Worm (Caenorhabditis elegans): ENCODE measurements around the gene K02G10.5.

The K02G10.5 gene

ce11 chrX:4649097-4649496 lies 41.9 kb downstream of the K02G10.5 start, which contains the start of gene ent-5:
Gene ent-5 (minus strand): TSS chrX:4649197.
- TF ChIP-seq lin-11 (tag; optimal IDR thresholded peaks at IDR 0.05) (no peak), fkh-10 (GFP tag; optimal IDR thresholded peaks at IDR 0.05) (no peak), fkh-6 (tag; optimal IDR thresholded peaks at IDR 0.05) (no peak), unc-3 (GFP tag; conservative IDR thresholded peaks at IDR 0.05) (no peak), unc-3 (tag; optimal IDR thresholded peaks at IDR 0.05) (no peak), lim-6 (tag; optimal IDR thresholded peaks at IDR 0.05) (no peak), npax-4 (tag; optimal IDR thresholded peaks at IDR 0.05) (no peak), pax-1 (tag; optimal IDR thresholded peaks at IDR 0.05) (no peak), sox-4 (tag; optimal IDR thresholded peaks at IDR 0.05) (no peak), ceh-34 (tag; optimal IDR thresholded peaks at IDR 0.05) (no peak), nhr-11 (tag; optimal IDR thresholded peaks at IDR 0.05) (no peak), elt-2 (tag; optimal IDR thresholded peaks at IDR 0.05) (no peak), C38D4.7 (GFP tag; optimal IDR thresholded peaks at IDR 0.05) (no peak), ceh-6 (GFP tag; optimal IDR thresholded peaks at IDR 0.05) (no peak), pqm-1 (tag; optimal IDR thresholded peaks at IDR 0.05) (no peak), hlh-6 (tag; optimal IDR thresholded peaks at IDR 0.05) (no peak)

- TF ChIP-seq pqm-1 (tag; optimal IDR thresholded peaks at IDR 0.05) (no peak), pros-1 (tag; optimal IDR thresholded peaks at IDR 0.05) (no peak), unc-3 (GFP tag; conservative IDR thresholded peaks at IDR 0.05) (no peak), unc-3 (tag; optimal IDR thresholded peaks at IDR 0.05) (no peak), npax-4 (tag; optimal IDR thresholded peaks at IDR 0.05) (no peak), ceh-24 (tag; optimal IDR thresholded peaks at IDR 0.05) (no peak), dve-1 (tag; optimal IDR thresholded peaks at IDR 0.05) (no peak), ttx-3 (tag; optimal IDR thresholded peaks at IDR 0.05) (no peak), unc-42 (tag; optimal IDR thresholded peaks at IDR 0.05) (no peak), zip-5 (tag; optimal IDR thresholded peaks at IDR 0.05) (no peak), gmeb-2 (tag; optimal IDR thresholded peaks at IDR 0.05) (no peak), F13H6.1 (tag; optimal IDR thresholded peaks at IDR 0.05) (no peak), sox-2 (GFP tag; IDR thresholded peaks at IDR 0.05) (no peak), fax-1 (tag; optimal IDR thresholded peaks at IDR 0.05) (no peak)
Observed at ce11 chrX:4647104-4647503, 43.9 kb downstream of the K02G10.5 start, which contains the start of gene C46C11.4. Gene C46C11.4 (minus strand): TSS chrX:4647204.
